Worm (Caenorhabditis elegans) whole organism, L3 larva: ENCODE measurements around the gene pes-4.

Experiments used
- R02D3.7 ChIP-seq: fragments of 150-350 bp; optimal IDR thresholded peaks from 2 replicates; lab custom pipeline; 2014; ENCODE audit warnings: missing biosample characterization, missing genetic modification characterization
- ZK546.5 ChIP-seq: sonication (generic microtip); optimal IDR thresholded peaks from 2 replicates; lab custom pipeline; 2017; ENCODE audit warnings: missing biosample characterization, missing genetic modification characterization
- ama-1 ChIP-seq: fragments of 150-350 bp; optimal IDR thresholded peaks from 2 replicates; lab custom pipeline; 2018
- ceh-28 ChIP-seq: fragments of 150-350 bp; optimal IDR thresholded peaks from 2 replicates; lab custom pipeline; 2014; ENCODE audit warnings: missing biosample characterization, missing genetic modification reagents, missing genetic modification characterization
- ceh-82 ChIP-seq: fragments of 150-350 bp; optimal IDR thresholded peaks from 2 replicates; lab custom pipeline; 2014; ENCODE audit warnings: missing biosample characterization, missing genetic modification characterization
- ceh-9 ChIP-seq: sonication (generic microtip); optimal IDR thresholded peaks from 2 replicates; lab custom pipeline; 2018; ENCODE audit warnings: missing biosample characterization, missing genetic modification characterization
- egl-5 ChIP-seq: fragments of 150-350 bp; optimal IDR thresholded peaks from 2 replicates; lab custom pipeline; 2017; ENCODE audit warnings: missing biosample characterization, missing genetic modification reagents, missing genetic modification characterization, inconsistent platforms
- elt-2 ChIP-seq: sonication (generic microtip); optimal IDR thresholded peaks from 2 replicates; lab custom pipeline; 2016; ENCODE audit warnings: missing genetic modification reagents, mild to moderate bottlenecking, missing genetic modification characterization, missing compliant biosample characterization
- elt-3 ChIP-seq, 3 experiments: fragments of 150-350 bp in 1 of 3; sonication (generic microtip) in 2 of 3; optimal IDR thresholded peaks; 2 replicates in 2 of 3; 4 replicates in 1 of 3; lab custom pipeline; 2014 to 2017; ENCODE audit warnings: missing biosample characterization in 3 of 3, missing genetic modification characterization in 3 of 3
- fkh-2 ChIP-seq: fragments of 150-350 bp; optimal IDR thresholded peaks from 2 replicates; lab custom pipeline; 2014; ENCODE audit warnings: missing biosample characterization, missing genetic modification reagents, missing genetic modification characterization
- hmg-11 ChIP-seq: sonication (generic microtip); optimal IDR thresholded peaks from 2 replicates; lab custom pipeline; 2016; ENCODE audit warnings: missing genetic modification characterization, missing compliant biosample characterization
- jun-1 ChIP-seq: fragments of 150-350 bp; optimal IDR thresholded peaks from 2 replicates; lab custom pipeline; 2014; ENCODE audit warnings: missing biosample characterization, missing genetic modification reagents, missing genetic modification characterization
- lin-15B ChIP-seq: fragments of 150-350 bp; optimal IDR thresholded peaks from 2 replicates; lab custom pipeline; 2014; ENCODE audit warnings: missing biosample characterization, missing genetic modification characterization
- mdl-1 ChIP-seq: fragments of 150-350 bp; optimal IDR thresholded peaks from 2 replicates; lab custom pipeline; 2014; ENCODE audit warnings: missing biosample characterization, missing genetic modification characterization
- mml-1 ChIP-seq: fragments of 150-350 bp; sonication (generic microtip); optimal IDR thresholded peaks from 3 replicates; lab custom pipeline; 2014; ENCODE audit warnings: missing biosample characterization, missing genetic modification characterization
- nhr-11 ChIP-seq: fragments of 150-350 bp; optimal IDR thresholded peaks from 2 replicates; lab custom pipeline; 2014; ENCODE audit warnings: missing biosample characterization, missing genetic modification characterization
- nhr-237 ChIP-seq: fragments of 150-350 bp; optimal IDR thresholded peaks from 2 replicates; lab custom pipeline; 2014; ENCODE audit warnings: missing biosample characterization, missing genetic modification characterization
- nhr-25 ChIP-seq: sonication (generic microtip); optimal IDR thresholded peaks from 2 replicates; lab custom pipeline; 2017; ENCODE audit warnings: missing biosample characterization, missing genetic modification characterization
- nhr-43 ChIP-seq: sonication (generic microtip); optimal IDR thresholded peaks from 2 replicates; lab custom pipeline; 2016; ENCODE audit warnings: mild to moderate bottlenecking, missing genetic modification characterization, missing compliant biosample characterization; ENCODE audit not compliant: poor library complexity, severe bottlenecking
- nhr-67 ChIP-seq: fragments of 150-350 bp; optimal IDR thresholded peaks from 2 replicates; lab custom pipeline; 2014; ENCODE audit warnings: missing biosample characterization, missing genetic modification characterization
- nhr-77 ChIP-seq: fragments of 150-350 bp; optimal IDR thresholded peaks from 2 replicates; lab custom pipeline; 2014; ENCODE audit warnings: missing biosample characterization, missing genetic modification characterization
- pha-4 ChIP-seq: fragments of 150-350 bp; optimal IDR thresholded peaks from 2 replicates; lab custom pipeline; 2014; ENCODE audit warnings: missing biosample characterization, missing genetic modification reagents, missing genetic modification characterization
- pqm-1 ChIP-seq: fragments of 150-350 bp; optimal IDR thresholded peaks from 2 replicates; lab custom pipeline; 2017; ENCODE audit warnings: missing biosample characterization, missing genetic modification characterization, inconsistent platforms
- snpc-4 ChIP-seq: fragments of 150-350 bp; optimal IDR thresholded peaks from 2 replicates; lab custom pipeline; 2014; ENCODE audit warnings: missing biosample characterization, missing genetic modification characterization
- tbx-2 ChIP-seq: sonication (generic microtip); optimal IDR thresholded peaks from 2 replicates; lab custom pipeline; 2016; ENCODE audit warnings: mild to moderate bottlenecking, missing genetic modification characterization, missing compliant biosample characterization
- unc-39 ChIP-seq: sonication (generic microtip); optimal IDR thresholded peaks from 4 replicates; lab custom pipeline; 2017; ENCODE audit warnings: missing biosample characterization, missing genetic modification characterization
- zag-1 ChIP-seq: fragments of 150-350 bp; optimal IDR thresholded peaks from 2 replicates; lab custom pipeline; 2014; ENCODE audit warnings: missing biosample characterization, missing genetic modification characterization
- ztf-11 ChIP-seq: fragments of 150-350 bp; optimal IDR thresholded peaks from 2 replicates; lab custom pipeline; 2014; ENCODE audit warnings: missing biosample characterization, missing genetic modification characterization
- ztf-4 ChIP-seq: fragments of 150-350 bp; optimal IDR thresholded peaks from 2 replicates; lab custom pipeline; 2014; ENCODE audit warnings: missing biosample characterization, missing genetic modification characterization

The pes-4 gene

ce11 chrIII:1229510-1229909 is 564 bp downstream of the pes-4 start:
- TF ChIP-seq elt-3 (tag; optimal IDR thresholded peaks at IDR 0.05; lab: Kevin White, UChicago) (no peak), hmg-11 (no peak), mdl-1 (no peak), egl-5 (tag; lab: Kevin White, UChicago) (no peak), zag-1 (tag; lab: Kevin White, UChicago) (no peak), ztf-4 (tag; lab: Kevin White, UChicago) (no peak), fkh-2 (no peak), ztf-11 (tag; lab: Kevin White, UChicago) (no peak)

ce11 chrIII:1228593-1228992 is 1.5 kb downstream of the pes-4 start:
- TF ChIP-seq snpc-4 (no peak), pha-4 (tag; lab: Kevin White, UChicago) (peak; percentile 78), nhr-237 (tag; lab: Kevin White, UChicago) (no peak)

- peak; percentile 34 for TF ChIP-seq elt-2 (tag; lab: Kevin White, UChicago)
- TF ChIP-seq R02D3.7 (tag; lab: Kevin White, UChicago): no peak
- TF ChIP-seq pha-4 (tag; lab: Kevin White, UChicago): peak; percentile 97
Observed at ce11 chrIII:1226256-1226655, 3.8 kb downstream of the pes-4 start.

ce11 chrIII:1225595-1225994 is 4.5 kb downstream of the pes-4 start:
- TF ChIP-seq snpc-4 (no peak), nhr-77 (tag; lab: Kevin White, UChicago) (no peak), egl-5 (tag; lab: Kevin White, UChicago) (no peak), ama-1 (lab: Kevin White, UChicago) (no peak), pqm-1 (tag; lab: Kevin White, UChicago) (no peak), nhr-67 (tag; lab: Kevin White, UChicago) (no peak), ZK546.5 (tag; lab: Kevin White, UChicago) (no peak), nhr-43 (tag; lab: Kevin White, UChicago) (no peak), unc-39 (tag; lab: Kevin White, UChicago) (no peak), ceh-82 (tag; lab: Kevin White, UChicago) (no peak), ceh-28 (tag; lab: Kevin White, UChicago) (no peak), ceh-9 (tag; lab: Kevin White, UChicago) (no peak), lin-15B (tag; lab: Kevin White, UChicago) (no peak), hmg-11 (no peak), jun-1 (tag; lab: Kevin White, UChicago) (no peak), nhr-11 (no peak), tbx-2 (no peak)

ce11 chrIII:1225116-1225515 is 5.0 kb downstream of the pes-4 start:
- TF ChIP-seq mml-1 (tag; lab: Kevin White, UChicago) (no peak), elt-2 (tag; lab: Kevin White, UChicago) (peak; percentile 27)

ce11 chrIII:1223319-1224093 is 6.6 kb downstream of the pes-4 start:
- TF ChIP-seq pqm-1 (tag; lab: Kevin White, UChicago) (peak; percentile 38), pha-4 (tag; lab: Kevin White, UChicago) (peak; percentile 92), jun-1 (tag; lab: Kevin White, UChicago) (peak; percentile 37), elt-2 (tag; lab: Kevin White, UChicago) (peak; percentile 65), ztf-4 (tag; lab: Kevin White, UChicago) (no peak)
- TF ChIP-seq, all 47 proteins: peak for 4

ce11 chrIII:1221995-1222394 is 8.1 kb downstream of the pes-4 start:
- TF ChIP-seq nhr-25 (tag; lab: Kevin White, UChicago) (no peak), elt-2 (tag; lab: Kevin White, UChicago) (peak; percentile 74)
